Fruit fly (Drosophila melanogaster): ENCODE data around the gene Past1.

Gene Past1

DNA sequence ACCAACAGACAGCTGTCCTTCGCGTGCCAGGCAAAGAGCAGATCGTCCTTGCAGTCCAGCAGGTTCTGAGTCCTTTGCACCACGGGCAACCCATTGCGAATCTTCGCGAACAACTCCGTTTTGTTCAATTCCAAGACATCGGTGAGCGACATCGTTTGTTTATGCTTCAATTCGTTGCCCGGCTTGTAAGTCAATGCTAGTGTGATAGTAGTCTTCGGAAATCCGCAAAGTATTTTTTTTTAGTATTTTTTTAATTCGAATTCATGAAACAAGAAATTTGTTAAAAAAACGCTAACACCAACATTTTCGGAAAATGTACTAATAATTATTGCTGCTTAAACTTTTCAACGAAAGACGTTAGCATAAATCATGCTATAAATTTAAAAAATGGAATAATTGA is 18.3 kb upstream of the Past1 start, which contains the start of gene mbo:
TSS of gene mbo (minus strand) at position 203 of the 400 bp plus-strand sequence.
- TF ChIP-seq woc (GFP tag; optimal IDR thresholded peaks at IDR 0.05) (no peak), br (GFP tag; optimal IDR thresholded peaks at IDR 0.05) (no peak), ey (GFP tag; optimal IDR thresholded peaks at IDR 0.05) (no peak), Abd-B (GFP tag; optimal IDR thresholded peaks at IDR 0.05) (no peak), foxo (GFP tag; optimal IDR thresholded peaks at IDR 0.05) (no peak), N (GFP tag; optimal IDR thresholded peaks at IDR 0.05) (no peak), usp (GFP tag; optimal IDR thresholded peaks at IDR 0.05) (no peak), HLH106 (tag; optimal IDR thresholded peaks at IDR 0.05) (no peak), Dfd (GFP tag; optimal IDR thresholded peaks at IDR 0.05) (no peak), pan (optimal IDR thresholded peaks at IDR 0.05) (no peak)

DNA sequence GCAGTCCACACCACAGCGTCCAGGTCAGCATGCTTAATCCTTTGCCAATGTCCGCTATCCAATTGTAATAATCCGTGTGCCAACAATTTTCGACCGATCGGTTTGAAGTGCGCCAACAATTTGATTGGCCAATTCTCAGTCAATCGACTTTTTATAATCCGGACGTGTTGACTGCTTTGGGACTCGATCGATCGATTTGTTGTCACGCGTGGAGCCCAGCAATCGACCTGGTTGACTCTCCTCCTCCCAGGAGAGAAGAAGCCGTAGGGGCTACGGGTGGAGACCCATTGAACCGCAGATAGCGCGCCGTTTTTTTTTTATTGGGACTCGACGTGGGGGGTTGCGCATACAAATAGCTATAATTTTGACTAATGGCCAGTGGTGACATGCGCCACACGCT is 15.8 kb upstream of the Past1 start, which contains the start of gene Cyp313a4:
TSS of gene Cyp313a4 (minus strand) at position 101 of the 400 bp plus-strand sequence.
- TF ChIP-seq dl (GFP tag; optimal IDR thresholded peaks at IDR 0.05; ENCODE audit: insufficient read depth in 1 of 2, partially characterized antibody in 2 of 2) (no peak), Dif (GFP tag; optimal IDR thresholded peaks at IDR 0.05; ENCODE audit: partially characterized antibody) (no peak), dmrt93B (GFP tag; optimal IDR thresholded peaks at IDR 0.05) (no peak), tai (GFP tag; optimal IDR thresholded peaks at IDR 0.05) (no peak), Sp1 (GFP tag; optimal IDR thresholded peaks at IDR 0.05) (no peak), CrebA (GFP tag; optimal IDR thresholded peaks at IDR 0.05; ENCODE audit: borderline replicate concordance) (no peak), Abd-B (GFP tag; optimal IDR thresholded peaks at IDR 0.05) (no peak), woc (GFP tag; optimal IDR thresholded peaks at IDR 0.05) (no peak), psq (GFP tag; optimal IDR thresholded peaks at IDR 0.05) (no peak), sage (GFP tag; optimal IDR thresholded peaks at IDR 0.05) (no peak)

DNA sequence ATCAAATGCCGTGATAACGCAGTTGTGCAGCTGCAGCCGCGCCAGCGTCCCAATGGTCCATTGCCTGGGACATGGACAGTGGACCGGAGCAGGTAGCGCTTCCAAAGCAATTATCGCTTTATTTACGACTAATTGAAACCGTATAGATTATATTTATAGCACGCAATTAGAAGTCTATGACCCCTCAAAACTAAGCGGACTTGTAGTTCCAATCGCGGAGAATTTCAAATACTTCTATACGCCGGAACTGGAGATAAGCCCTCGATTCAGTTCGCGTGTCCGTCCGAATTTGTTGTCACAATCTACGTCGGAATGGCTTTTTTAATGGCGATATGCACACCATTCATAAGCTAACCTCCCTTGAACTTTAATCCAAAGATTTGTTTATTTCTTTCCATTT is 11.8 kb upstream of the Past1 start:
- TF ChIP-seq Mio (GFP tag; optimal IDR thresholded peaks at IDR 0.05) (no peak), CG9705 (GFP tag; optimal IDR thresholded peaks at IDR 0.05) (no peak), dl (GFP tag; optimal IDR thresholded peaks at IDR 0.05; ENCODE audit: insufficient read depth in 1 of 2, partially characterized antibody in 2 of 2) (no peak), sv (GFP tag; optimal IDR thresholded peaks at IDR 0.05) (no peak), HLH106 (tag; optimal IDR thresholded peaks at IDR 0.05) (no peak), N (GFP tag; optimal IDR thresholded peaks at IDR 0.05) (no peak), CG32264 (GFP tag; optimal IDR thresholded peaks at IDR 0.05) (no peak), foxo (GFP tag; optimal IDR thresholded peaks at IDR 0.05) (no peak), Rel (GFP tag; optimal IDR thresholded peaks at IDR 0.05) (no peak), Rel (tag; optimal IDR thresholded peaks at IDR 0.05) (no peak), fru (GFP tag; optimal IDR thresholded peaks at IDR 0.05) (no peak), h (GFP tag; optimal IDR thresholded peaks at IDR 0.05) (no peak), Jra (GFP tag; optimal IDR thresholded peaks at IDR 0.05) (no peak), sage (GFP tag; optimal IDR thresholded peaks at IDR 0.05) (no peak)

DNA sequence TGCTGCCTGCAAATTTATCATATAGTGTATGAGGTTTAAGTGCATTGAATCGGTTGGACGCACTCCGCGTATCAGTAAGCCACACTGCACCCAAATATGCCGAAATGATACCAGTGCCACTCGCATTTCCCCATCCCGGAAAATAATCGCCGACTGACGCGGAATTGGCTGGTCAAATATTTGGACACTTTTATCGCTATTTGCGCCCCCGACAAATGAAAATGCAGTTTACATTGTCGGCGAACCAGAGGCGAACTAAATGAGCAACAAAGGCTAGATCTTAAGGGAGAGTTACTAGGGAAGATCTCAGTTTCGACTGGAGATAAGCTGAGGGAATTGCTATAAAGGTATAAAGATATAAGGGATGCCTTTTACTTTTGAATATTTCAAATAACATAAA is 9.0 kb upstream of the Past1 start:
- TF ChIP-seq Rel (GFP tag; optimal IDR thresholded peaks at IDR 0.05) (no peak), Rel (tag; optimal IDR thresholded peaks at IDR 0.05) (no peak), sv (GFP tag; optimal IDR thresholded peaks at IDR 0.05) (no peak), HLH106 (tag; optimal IDR thresholded peaks at IDR 0.05) (no peak)

DNA sequence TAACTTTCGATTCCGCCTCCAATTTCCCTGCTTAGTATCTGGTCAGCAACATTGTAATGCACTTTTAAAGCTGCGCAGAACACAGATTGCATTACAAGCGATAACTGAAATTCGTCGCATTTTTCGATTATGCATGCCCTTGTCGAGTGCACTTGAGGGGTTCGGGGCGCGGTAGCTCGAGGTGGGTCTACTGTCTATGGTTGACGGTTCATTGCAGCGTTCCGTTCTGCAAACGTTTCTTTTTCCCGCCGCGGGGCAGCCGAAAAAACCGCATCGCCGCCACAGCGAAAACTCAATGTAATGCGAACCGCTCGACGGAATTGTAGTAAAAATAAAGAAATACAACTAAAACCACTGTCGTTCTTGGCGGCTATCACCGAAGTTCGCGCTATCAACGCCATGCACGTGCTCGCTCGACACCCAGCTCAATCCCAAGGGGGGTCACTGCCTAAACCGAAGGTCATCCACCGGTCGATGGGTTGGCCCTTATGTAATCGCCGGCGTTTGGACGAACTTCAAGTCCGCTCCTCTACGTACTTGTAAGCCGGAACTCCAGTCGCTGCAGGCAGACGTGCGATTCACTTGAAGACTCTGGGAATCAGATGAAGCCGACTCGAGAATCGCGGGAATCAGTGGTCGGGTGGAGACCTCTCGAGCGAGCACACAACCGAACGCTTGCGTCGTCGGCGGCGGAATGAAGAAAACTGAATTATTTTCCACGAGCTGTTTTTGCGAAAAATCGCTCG is 8.3 kb upstream of the Past1 start, which contains the start of gene kar:
TSS of gene kar (minus strand) at position 696 of the 746 bp plus-strand sequence.
- no peak for TF ChIP-seq h (GFP tag; optimal IDR thresholded peaks at IDR 0.05)
- TF ChIP-seq rgr (GFP tag; optimal IDR thresholded peaks at IDR 0.05): no peak
- TF ChIP-seq Sp1 (GFP tag; optimal IDR thresholded peaks at IDR 0.05): no peak
- no peak for TF ChIP-seq Jra (GFP tag; optimal IDR thresholded peaks at IDR 0.05)
- TF ChIP-seq Hr78 (GFP tag; optimal IDR thresholded peaks at IDR 0.05): no peak
- TF ChIP-seq Vsx2 (GFP tag; optimal IDR thresholded peaks at IDR 0.05; ENCODE audit: partially characterized antibody): no peak
- TF ChIP-seq Dif (GFP tag; optimal IDR thresholded peaks at IDR 0.05; ENCODE audit: partially characterized antibody): no peak
- no peak for TF ChIP-seq HLH106 (tag; optimal IDR thresholded peaks at IDR 0.05)
